Worm (Caenorhabditis elegans): Measurements from ENCODE around the gene col-99.

col-99 gene

DNA sequence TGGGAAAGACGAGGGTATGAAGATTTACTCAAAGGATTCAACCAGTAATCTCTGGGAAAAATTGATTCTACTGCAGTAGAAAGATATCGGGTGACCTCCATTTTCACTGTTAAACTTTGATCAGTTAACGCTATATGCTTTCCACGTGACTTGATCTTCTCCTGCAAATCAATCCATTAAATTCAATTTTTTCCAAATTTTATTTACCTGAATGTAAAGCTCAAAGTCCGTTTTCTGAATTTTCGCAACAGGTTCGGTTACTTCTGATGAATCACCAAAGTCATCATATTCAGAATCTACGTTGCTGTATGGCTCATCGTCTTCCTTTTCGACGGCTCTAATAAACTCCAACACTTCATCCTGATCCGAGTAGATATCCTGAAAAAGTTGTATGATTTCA, 38.4 kb downstream of the col-99 start, which contains the start of gene B0545.4:
B0545.4 (minus strand) TSS at position 101 of the 400 bp plus-strand sequence.
- TF ChIP-seq ztf-4 (tag; optimal IDR thresholded peaks at IDR 0.05), result no peak
- no peak for TF ChIP-seq unc-55 (GFP tag; optimal IDR thresholded peaks at IDR 0.05)
- TF ChIP-seq alr-1 (tag; optimal IDR thresholded peaks at IDR 0.05), result no peak
- TF ChIP-seq ama-1 (optimal IDR thresholded peaks at IDR 0.05), result no peak
- no peak for TF ChIP-seq nhr-21 (tag; optimal IDR thresholded peaks at IDR 0.05)
- no peak for TF ChIP-seq dmd-4 (tag; optimal IDR thresholded peaks at IDR 0.05)
- no peak for TF ChIP-seq ZK546.5 (tag; optimal IDR thresholded peaks at IDR 0.05)
- no peak for TF ChIP-seq blmp-1 (tag; optimal IDR thresholded peaks at IDR 0.05; ENCODE audit: insufficient read depth)
- TF ChIP-seq lsy-2 (tag; optimal IDR thresholded peaks at IDR 0.05), result no peak
- TF ChIP-seq skn-1 (tag; optimal IDR thresholded peaks at IDR 0.05), result no peak
- no peak for TF ChIP-seq Y55F3AM.14 (GFP tag; optimal IDR thresholded peaks at IDR 0.05)
- TF ChIP-seq nhr-6 (tag; optimal IDR thresholded peaks at IDR 0.05), result no peak
- TF ChIP-seq sma-9 (GFP tag; optimal IDR thresholded peaks at IDR 0.05), result no peak
- TF ChIP-seq sma-9 (tag; optimal IDR thresholded peaks at IDR 0.05), result no peak
- TF ChIP-seq nhr-12 (tag; optimal IDR thresholded peaks at IDR 0.05), result no peak
- no peak for TF ChIP-seq ceh-82 (tag; optimal IDR thresholded peaks at IDR 0.05)
- TF ChIP-seq zag-1 (tag; optimal IDR thresholded peaks at IDR 0.05), result no peak
- no peak for TF ChIP-seq mdl-1 (tag; optimal IDR thresholded peaks at IDR 0.05)
- no peak for TF ChIP-seq egl-27 (tag; optimal IDR thresholded peaks at IDR 0.05)
- TF ChIP-seq nhr-23 (tag; optimal IDR thresholded peaks at IDR 0.05), result no peak
- no peak for TF ChIP-seq ztf-1 (GFP tag; conservative IDR thresholded peaks at IDR 0.05)

DNA sequence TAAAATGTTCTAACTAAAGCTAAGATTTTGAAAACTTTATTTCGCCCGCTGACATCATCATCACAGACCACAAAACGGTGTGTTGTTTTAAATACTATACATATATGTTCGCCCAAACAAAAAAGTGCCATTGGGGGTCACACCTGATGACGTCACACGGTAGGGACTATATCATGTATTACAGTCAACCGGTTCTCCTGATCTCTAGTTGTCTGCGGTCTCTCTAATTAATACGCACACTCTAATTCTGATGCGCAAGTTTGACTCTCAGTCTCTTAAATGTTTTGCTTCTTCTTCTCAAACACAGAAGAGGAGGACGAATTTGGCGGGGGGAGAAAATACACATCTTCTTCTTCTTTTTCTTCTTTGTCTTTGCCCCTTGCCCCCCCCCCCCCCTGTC, 44.9 kb downstream of the col-99 start:
- TF ChIP-seq unc-39 (tag; optimal IDR thresholded peaks at IDR 0.05), result no peak
- peak; percentile 36 for TF ChIP-seq nhr-21 (tag; optimal IDR thresholded peaks at IDR 0.05)
- no peak for TF ChIP-seq ZK546.5 (tag; optimal IDR thresholded peaks at IDR 0.05)
- TF ChIP-seq lsy-2 (tag; optimal IDR thresholded peaks at IDR 0.05), result peak in 1 of 2 experiments; percentile 24
- no peak for TF ChIP-seq lin-11 (tag; optimal IDR thresholded peaks at IDR 0.05)
- peak; percentile 36 for TF ChIP-seq Y55F3AM.14 (GFP tag; optimal IDR thresholded peaks at IDR 0.05)
- peak; percentile 6 for TF ChIP-seq egl-27 (tag; optimal IDR thresholded peaks at IDR 0.05)
- peak; percentile 9 for TF ChIP-seq nhr-129 (tag; optimal IDR thresholded peaks at IDR 0.05)
- TF ChIP-seq F13H6.1 (tag; optimal IDR thresholded peaks at IDR 0.05), result peak; percentile 9
- no peak for TF ChIP-seq peb-1 (tag; optimal IDR thresholded peaks at IDR 0.05)
- TF ChIP-seq snpc-4 (tag; optimal IDR thresholded peaks at IDR 0.05), result no peak
- no peak for TF ChIP-seq unc-55 (GFP tag; optimal IDR thresholded peaks at IDR 0.05)
- TF ChIP-seq nhr-12 (tag; optimal IDR thresholded peaks at IDR 0.05), result no peak
- no peak for TF ChIP-seq aly-2 (tag; optimal IDR thresholded peaks at IDR 0.05)
- no peak for TF ChIP-seq skn-1 (tag; optimal IDR thresholded peaks at IDR 0.05)
- no peak for TF ChIP-seq gmeb-1 (tag; optimal IDR thresholded peaks at IDR 0.05)
- peak; percentile 59 for TF ChIP-seq crh-2 (tag; optimal IDR thresholded peaks at IDR 0.05)
- TF ChIP-seq lin-13 (GFP tag; optimal IDR thresholded peaks at IDR 0.05), result no peak
- peak; percentile 81 for TF ChIP-seq sma-3 (GFP tag; optimal IDR thresholded peaks at IDR 0.05)
- TF ChIP-seq ztf-11 (tag; optimal IDR thresholded peaks at IDR 0.05), result no peak
- TF ChIP-seq ceh-82 (tag; optimal IDR thresholded peaks at IDR 0.05), result no peak
- TF ChIP-seq sma-9 (GFP tag; optimal IDR thresholded peaks at IDR 0.05), result peak; percentile 51
- TF ChIP-seq sma-9 (tag; optimal IDR thresholded peaks at IDR 0.05), result no peak
- TF ChIP-seq mab-5 (tag; optimal IDR thresholded peaks at IDR 0.05), result no peak
- TF ChIP-seq nhr-25 (tag; optimal IDR thresholded peaks at IDR 0.05), result peak; percentile 92
- TF ChIP-seq fos-1 (tag; optimal IDR thresholded peaks at IDR 0.05), result no peak
- TF ChIP-seq nhr-237 (tag; optimal IDR thresholded peaks at IDR 0.05), result no peak
- TF ChIP-seq unc-62 (GFP tag; optimal IDR thresholded peaks at IDR 0.05), result no peak
- TF ChIP-seq nhr-10 (tag; optimal IDR thresholded peaks at IDR 0.05), result no peak
- no peak for TF ChIP-seq C34F6.9 (tag; optimal IDR thresholded peaks at IDR 0.05)
- no peak for TF ChIP-seq ceh-16 (tag; optimal IDR thresholded peaks at IDR 0.05)
- no peak for TF ChIP-seq mbf-1 (tag; optimal IDR thresholded peaks at IDR 0.05)
- TF ChIP-seq alr-1 (tag; optimal IDR thresholded peaks at IDR 0.05), result no peak
- peak; percentile 11 for TF ChIP-seq ztf-4 (tag; optimal IDR thresholded peaks at IDR 0.05)
- no peak for TF ChIP-seq ztf-1 (GFP tag; conservative IDR thresholded peaks at IDR 0.05)
- peak; percentile 35 for TF ChIP-seq sem-4 (tag; optimal IDR thresholded peaks at IDR 0.05)
- TF ChIP-seq zag-1 (tag; optimal IDR thresholded peaks at IDR 0.05), result no peak
- no peak for TF ChIP-seq lin-39 (tag; optimal IDR thresholded peaks at IDR 0.05)
- TF ChIP-seq nhr-11 (tag; optimal IDR thresholded peaks at IDR 0.05), result no peak
- peak; percentile 59 for TF ChIP-seq blmp-1 (tag; optimal IDR thresholded peaks at IDR 0.05; ENCODE audit: insufficient read depth)

Data from whole organism, L2 larva.